Worm (Caenorhabditis elegans): ENCODE results near the gene agxt-1.

The agxt-1 gene

DNA sequence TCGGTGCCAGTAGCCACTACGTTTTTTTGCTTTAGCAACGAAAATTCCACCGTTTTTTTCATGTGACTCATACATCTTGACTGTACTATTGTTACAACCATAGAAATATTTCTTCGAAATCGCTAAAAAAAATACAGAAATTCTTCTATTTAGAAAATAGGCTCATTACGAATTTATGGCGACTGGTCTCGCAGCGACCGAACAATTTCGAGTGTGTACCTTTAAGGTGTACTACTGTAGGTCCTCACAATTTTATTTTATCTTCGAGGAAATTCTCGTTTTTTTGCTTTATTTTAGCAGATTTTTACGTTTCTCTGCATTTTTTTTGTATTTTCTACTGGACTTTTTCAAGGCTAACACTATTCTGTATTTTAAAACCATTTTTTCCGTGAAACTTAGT, 44.6 kb downstream of the agxt-1 start:
- TF ChIP-seq lin-39 (tag; optimal IDR thresholded peaks at IDR 0.05), result no peak
- TF ChIP-seq elt-3 (tag; optimal IDR thresholded peaks at IDR 0.05), result no peak
- TF ChIP-seq unc-62 (GFP tag; optimal IDR thresholded peaks at IDR 0.05), result no peak
- TF ChIP-seq F13H6.1 (tag; optimal IDR thresholded peaks at IDR 0.05), result no peak
- TF ChIP-seq nhr-237 (tag; optimal IDR thresholded peaks at IDR 0.05), result no peak
- no peak for TF ChIP-seq sma-9 (GFP tag; optimal IDR thresholded peaks at IDR 0.05)
- no peak for TF ChIP-seq sma-9 (tag; optimal IDR thresholded peaks at IDR 0.05)
- TF ChIP-seq nhr-25 (tag; optimal IDR thresholded peaks at IDR 0.05), result no peak

ce11 chrII:8890530-8890929, 45.1 kb downstream of the agxt-1 start:
- no peak for TF ChIP-seq elt-3 (tag; optimal IDR thresholded peaks at IDR 0.05)
- TF ChIP-seq zag-1 (tag; optimal IDR thresholded peaks at IDR 0.05), result no peak
- no peak for TF ChIP-seq skn-1 (tag; optimal IDR thresholded peaks at IDR 0.05)
- TF ChIP-seq ztf-1 (GFP tag; conservative IDR thresholded peaks at IDR 0.05), result no peak
- TF ChIP-seq nhr-129 (tag; optimal IDR thresholded peaks at IDR 0.05), result no peak
- TF ChIP-seq nhr-77 (tag; optimal IDR thresholded peaks at IDR 0.05), result no peak
- no peak for TF ChIP-seq nhr-237 (tag; optimal IDR thresholded peaks at IDR 0.05)
- no peak for TF ChIP-seq blmp-1 (tag; optimal IDR thresholded peaks at IDR 0.05; ENCODE audit: insufficient read depth)
- no peak for TF ChIP-seq nhr-10 (tag; optimal IDR thresholded peaks at IDR 0.05)
- TF ChIP-seq unc-62 (GFP tag; optimal IDR thresholded peaks at IDR 0.05), result no peak
- no peak for TF ChIP-seq lsy-2 (tag; optimal IDR thresholded peaks at IDR 0.05)
- TF ChIP-seq unc-55 (GFP tag; optimal IDR thresholded peaks at IDR 0.05), result no peak
- TF ChIP-seq ceh-16 (tag; optimal IDR thresholded peaks at IDR 0.05), result no peak
- no peak for TF ChIP-seq F13H6.1 (tag; optimal IDR thresholded peaks at IDR 0.05)
- no peak for TF ChIP-seq elt-1 (tag; optimal IDR thresholded peaks at IDR 0.05)

ce11 chrII:8891042-8891441, 45.6 kb downstream of the agxt-1 start:
- peak in 1 of 2 experiments; percentile 39 for TF ChIP-seq lsy-2 (tag; optimal IDR thresholded peaks at IDR 0.05)
- TF ChIP-seq lin-11 (tag; optimal IDR thresholded peaks at IDR 0.05), result no peak
- no peak for TF ChIP-seq unc-39 (tag; optimal IDR thresholded peaks at IDR 0.05)

DNA sequence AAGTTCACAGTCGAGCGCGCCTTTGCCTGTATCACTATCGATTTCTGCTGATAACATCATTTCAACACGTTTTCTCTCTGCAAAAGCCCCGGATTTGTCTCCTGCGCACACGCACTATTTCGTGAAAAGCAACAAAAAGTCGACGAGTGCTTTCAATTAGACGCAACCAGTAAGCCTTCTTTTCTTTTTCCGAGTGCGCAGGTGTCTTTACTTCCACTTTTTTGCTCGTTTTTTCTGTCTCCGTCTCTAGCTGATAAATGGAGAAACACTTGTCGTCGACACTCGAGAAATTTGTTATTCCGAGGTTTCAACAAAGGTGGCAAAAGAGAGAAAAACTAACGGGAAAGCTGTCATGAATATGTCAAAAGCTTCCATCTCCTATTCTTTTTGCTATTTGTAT, 46.2 kb downstream of the agxt-1 start:
- peak; percentile 6 for TF ChIP-seq lin-11 (tag; optimal IDR thresholded peaks at IDR 0.05)
- no peak for TF ChIP-seq ZK546.5 (tag; optimal IDR thresholded peaks at IDR 0.05)
- peak; percentile 8 for TF ChIP-seq nhr-129 (tag; optimal IDR thresholded peaks at IDR 0.05)
- TF ChIP-seq C34F6.9 (tag; optimal IDR thresholded peaks at IDR 0.05), result peak; percentile 19

- TF ChIP-seq elt-3 (tag; optimal IDR thresholded peaks at IDR 0.05) (no peak), mdl-1 (tag; optimal IDR thresholded peaks at IDR 0.05) (no peak), unc-39 (tag; optimal IDR thresholded peaks at IDR 0.05) (no peak), sma-9 (GFP tag; optimal IDR thresholded peaks at IDR 0.05) (no peak), sma-9 (tag; optimal IDR thresholded peaks at IDR 0.05) (no peak), alr-1 (tag; optimal IDR thresholded peaks at IDR 0.05) (no peak), C34F6.9 (tag; optimal IDR thresholded peaks at IDR 0.05) (no peak), nhr-21 (tag; optimal IDR thresholded peaks at IDR 0.05) (no peak)
Measured at ce11 chrII:8895398-8895797, 50.0 kb downstream of the agxt-1 start.

DNA sequence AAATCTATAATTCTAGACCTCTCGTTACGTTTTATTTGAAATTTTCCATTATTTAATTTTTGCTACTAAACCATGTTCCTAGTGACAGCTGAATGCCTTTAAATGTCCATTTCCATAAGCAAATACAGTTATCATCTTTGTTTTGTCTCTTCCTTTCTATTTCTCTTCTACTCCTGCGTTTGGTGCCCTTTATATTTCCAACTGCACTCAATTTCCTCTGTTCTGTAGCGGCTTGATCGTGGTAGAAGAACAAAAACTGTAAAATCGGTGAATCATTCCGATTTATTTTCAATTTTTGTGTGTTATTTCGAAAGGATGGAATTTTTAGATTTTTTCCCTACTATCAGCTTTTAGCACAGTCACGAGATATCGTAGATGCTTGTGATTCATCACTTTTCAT, 50.5 kb downstream of the agxt-1 start:
- TF ChIP-seq Y55F3AM.14 (GFP tag; optimal IDR thresholded peaks at IDR 0.05) (no peak), fos-1 (tag; optimal IDR thresholded peaks at IDR 0.05) (peak; percentile 47)

- TF ChIP-seq nhr-77 (tag; optimal IDR thresholded peaks at IDR 0.05) (no peak), aly-2 (tag; optimal IDR thresholded peaks at IDR 0.05) (no peak), ceh-82 (tag; optimal IDR thresholded peaks at IDR 0.05) (no peak), nhr-129 (tag; optimal IDR thresholded peaks at IDR 0.05) (no peak), crh-2 (tag; optimal IDR thresholded peaks at IDR 0.05) (no peak), unc-39 (tag; optimal IDR thresholded peaks at IDR 0.05) (no peak), nhr-23 (tag; optimal IDR thresholded peaks at IDR 0.05) (no peak), ama-1 (optimal IDR thresholded peaks at IDR 0.05) (no peak), lin-11 (tag; optimal IDR thresholded peaks at IDR 0.05) (no peak), Y55F3AM.14 (GFP tag; optimal IDR thresholded peaks at IDR 0.05) (no peak), unc-55 (GFP tag; optimal IDR thresholded peaks at IDR 0.05) (no peak)
Measured at ce11 chrII:8896541-8896940, 51.1 kb downstream of the agxt-1 start, which contains the start of gene lat-1. Gene lat-1, plus strand, starts transcription at chrII:8896841.
